Worm (Caenorhabditis elegans): ENCODE measurements around the gene C44B7.5.

- TF ChIP-seq egl-43 (GFP tag; IDR thresholded peaks at IDR 0.05) (no peak), mep-1 (tag; optimal IDR thresholded peaks at IDR 0.05) (no peak), lin-15B (tag; optimal IDR thresholded peaks at IDR 0.05) (no peak), nhr-48 (tag; optimal IDR thresholded peaks at IDR 0.05) (no peak), rbr-2 (tag; optimal IDR thresholded peaks at IDR 0.05) (no peak)
Measured at ce11 chrII:6832207-6832606, 40.2 kb downstream of the C44B7.5 start.
